Fruit fly (Drosophila melanogaster) whole organism, embryonic: ENCODE measurements around the gene CG4452.

ENCODE experiments used
- BtbVII ChIP-seq: fragments of 200-800 bp; sonication (Bioruptor generic); optimal IDR thresholded peaks from 3 replicates; lab custom pipeline; 2017; ENCODE audit warnings: missing biosample characterization, mild to moderate bottlenecking, missing genetic modification characterization
- CG10979 ChIP-seq: fragments of 200-800 bp; sonication (Bioruptor generic); optimal IDR thresholded peaks from 2 replicates; lab custom pipeline; 2018; ENCODE audit warnings: missing biosample characterization, mild to moderate bottlenecking, missing genetic modification characterization, moderate library complexity
- CG11695 ChIP-seq: fragments of 200-800 bp; sonication (Bioruptor generic); IDR thresholded peaks from 3 replicates; pipeline ENCODE4 v1.3.6; 2022; ENCODE audit warnings: missing biosample characterization, missing genetic modification characterization
- CG1233 ChIP-seq: fragments of 200-800 bp; sonication (Bioruptor generic); optimal IDR thresholded peaks from 4 replicates; lab custom pipeline; 2018; ENCODE audit warnings: missing biosample characterization, mild to moderate bottlenecking, missing genetic modification characterization
- CG12769 ChIP-seq: fragments of 200-800 bp; sonication (Bioruptor generic); optimal IDR thresholded peaks from 2 replicates; lab custom pipeline; 2019; ENCODE audit warnings: missing biosample characterization, mild to moderate bottlenecking, missing genetic modification characterization, moderate library complexity
- CG13123 ChIP-seq: fragments of 200-800 bp; sonication (Bioruptor generic); optimal IDR thresholded peaks from 2 replicates; lab custom pipeline; 2016; ENCODE audit warnings: missing biosample characterization, missing genetic modification characterization
- CG14965 ChIP-seq: fragments of 200-800 bp; sonication (Bioruptor generic); optimal IDR thresholded peaks from 2 replicates; lab custom pipeline; 2016; ENCODE audit warnings: missing biosample characterization, missing genetic modification characterization, borderline replicate concordance
- CG17802 ChIP-seq: fragments of 200-800 bp; sonication (Bioruptor generic); optimal IDR thresholded peaks from 2 replicates; lab custom pipeline; 2018; ENCODE audit warnings: missing biosample characterization, mild to moderate bottlenecking, missing genetic modification characterization, moderate library complexity
- CG1792 ChIP-seq: fragments of 200-800 bp; sonication (Bioruptor generic); optimal IDR thresholded peaks from 2 replicates; lab custom pipeline; 2016; ENCODE audit warnings: missing biosample characterization, missing genetic modification characterization
- CG2199 ChIP-seq: fragments of 200-800 bp; sonication (Bioruptor generic); IDR thresholded peaks from 3 replicates; pipeline ENCODE4 v1.3.6; 2022; ENCODE audit warnings: missing biosample characterization, missing genetic modification characterization
- CG6254 ChIP-seq: fragments of 200-800 bp; sonication (Bioruptor generic); optimal IDR thresholded peaks from 3 replicates; lab custom pipeline; 2017; ENCODE audit warnings: mild to moderate bottlenecking, missing biosample characterization, missing genetic modification reagents, missing genetic modification characterization
- CG9876 ChIP-seq: fragments of 200-800 bp; sonication (Bioruptor generic); optimal IDR thresholded peaks from 2 replicates; lab custom pipeline; 2016; ENCODE audit warnings: missing biosample characterization, missing genetic modification characterization
- CTCF ChIP-seq: fragments of 200-800 bp; sonication (Bioruptor generic); optimal IDR thresholded peaks from 2 replicates; lab custom pipeline; 2017; ENCODE audit warnings: missing biosample characterization, mild to moderate bottlenecking, missing genetic modification characterization, moderate library complexity
- Dip2 ChIP-seq: fragments of 200-800 bp; sonication (Bioruptor generic); IDR thresholded peaks from 2 replicates; pipeline ENCODE4 v1.3.6; 2022; ENCODE audit warnings: missing biosample characterization, missing genetic modification characterization
- Doc2 ChIP-seq: fragments of 200-800 bp; sonication (Bioruptor generic); IDR thresholded peaks from 2 replicates; pipeline ENCODE4 v1.3.6; 2022; ENCODE audit warnings: missing biosample characterization, missing genetic modification characterization
- ERR ChIP-seq: fragments of 200-800 bp; sonication (Bioruptor generic); optimal IDR thresholded peaks from 2 replicates; lab custom pipeline; 2016; ENCODE audit warnings: missing biosample characterization, missing genetic modification characterization
- Hey ChIP-seq: fragments of 200-800 bp; sonication (Bioruptor generic); optimal IDR thresholded peaks from 3 replicates; lab custom pipeline; 2018; ENCODE audit warnings: missing biosample characterization, mild to moderate bottlenecking, missing genetic modification characterization
- Hmr ChIP-seq: fragments of 200-800 bp; sonication (Bioruptor generic); optimal IDR thresholded peaks from 3 replicates; lab custom pipeline; 2017; ENCODE audit warnings: mild to moderate bottlenecking, missing biosample characterization, missing genetic modification reagents, missing genetic modification characterization
- MTF-1 ChIP-seq: fragments of 200-800 bp; sonication (Bioruptor generic); optimal IDR thresholded peaks from 2 replicates; lab custom pipeline; 2018; ENCODE audit warnings: missing biosample characterization, mild to moderate bottlenecking, missing genetic modification characterization, borderline replicate concordance
- Med ChIP-seq: fragments of 200-800 bp; sonication (Bioruptor generic); peaks from one replicate; lab custom pipeline; 2016; ENCODE audit warnings: missing biosample characterization, missing genetic modification characterization, mild to moderate bottlenecking, inconsistent platforms, moderate library complexity
- Mes4 ChIP-seq: fragments of 200-800 bp; sonication (Bioruptor generic); optimal IDR thresholded peaks from 2 replicates; lab custom pipeline; 2016; ENCODE audit warnings: missing biosample characterization, missing genetic modification characterization
- Pdp1 ChIP-seq, 2 experiments: fragments of 200-800 bp; sonication (Bioruptor generic); optimal IDR thresholded peaks; 3 replicates each; lab custom pipeline; 2016; ENCODE audit warnings: missing biosample characterization in 2 of 2, missing genetic modification characterization in 2 of 2, mild to moderate bottlenecking in 1 of 2, moderate library complexity in 1 of 2
- Six4 ChIP-seq: fragments of 200-800 bp; sonication (Bioruptor generic); optimal IDR thresholded peaks from 2 replicates; lab custom pipeline; 2016; ENCODE audit warnings: missing biosample characterization, missing genetic modification characterization
- Tbp ChIP-seq: fragments of >200 bp; optimal IDR thresholded peaks from 2 replicates; lab custom pipeline; 2018; ENCODE audit warnings: missing biosample characterization, missing genetic modification characterization
- Trl ChIP-seq, 3 experiments: fragments of >200 bp in 2 of 3; fragments of 200-800 bp in 1 of 3; sonication (Bioruptor generic) in 1 of 3; optimal IDR thresholded peaks; 2 replicates in 1 of 3; 3 replicates in 2 of 3; lab custom pipeline; 2016 to 2017; ENCODE audit warnings: missing biosample characterization in 1 of 3, missing genetic modification characterization in 1 of 3
- Xrp1 ChIP-seq: fragments of 200-800 bp; sonication (Bioruptor generic); IDR thresholded peaks from 2 replicates; pipeline ENCODE4 v1.3.6; 2022; ENCODE audit warnings: missing biosample characterization, missing genetic modification characterization
- ab ChIP-seq: fragments of 200-800 bp; sonication (Bioruptor generic); optimal IDR thresholded peaks from 2 replicates; lab custom pipeline; 2016; ENCODE audit warnings: missing biosample characterization, missing genetic modification characterization
- bbx ChIP-seq: fragments of 200-800 bp; sonication (Bioruptor generic); IDR thresholded peaks from 2 replicates; pipeline ENCODE4 v1.3.6; 2022; ENCODE audit warnings: missing biosample characterization, missing genetic modification characterization; ENCODE audit not compliant: partially characterized antibody
- cg ChIP-seq: fragments of 200-800 bp; sonication (Bioruptor generic); optimal IDR thresholded peaks from 3 replicates; lab custom pipeline; 2019; ENCODE audit warnings: missing biosample characterization, mild to moderate bottlenecking, missing genetic modification characterization, moderate library complexity
- chinmo ChIP-seq: fragments of 200-800 bp; sonication (Bioruptor generic); IDR thresholded peaks from 4 replicates; pipeline ENCODE4 v1.3.6; 2022; ENCODE audit warnings: missing biosample characterization, missing genetic modification characterization; ENCODE audit not compliant: partially characterized antibody
- dmrt99B ChIP-seq: fragments of 200-800 bp; sonication (Bioruptor generic); optimal IDR thresholded peaks from 2 replicates; lab custom pipeline; 2018; ENCODE audit warnings: missing biosample characterization, mild to moderate bottlenecking, missing genetic modification characterization, moderate library complexity
- emc ChIP-seq: fragments of 200-800 bp; sonication (Bioruptor generic); optimal IDR thresholded peaks from 2 replicates; lab custom pipeline; 2016; ENCODE audit warnings: missing biosample characterization, missing genetic modification characterization
- eve ChIP-seq, 2 experiments: fragments of >200 bp; optimal IDR thresholded peaks; 2 replicates each; lab custom pipeline; 2017; ENCODE audit warnings: missing biosample characterization in 2 of 2, missing genetic modification characterization in 2 of 2
- exex ChIP-seq: fragments of 200-800 bp; sonication (Bioruptor generic); optimal IDR thresholded peaks from 4 replicates; lab custom pipeline; 2018; ENCODE audit warnings: missing biosample characterization, mild to moderate bottlenecking, missing genetic modification characterization, moderate library complexity
- eyg ChIP-seq: fragments of 200-800 bp; sonication (Bioruptor generic); optimal IDR thresholded peaks from 3 replicates; lab custom pipeline; 2016; ENCODE audit warnings: missing biosample characterization, missing genetic modification characterization
- gce ChIP-seq: fragments of 200-800 bp; sonication (Bioruptor generic); IDR thresholded peaks from 3 replicates; pipeline ENCODE4 v1.3.6; 2022; ENCODE audit warnings: missing biosample characterization, missing genetic modification characterization
- grn ChIP-seq: fragments of 200-800 bp; sonication (Bioruptor generic); optimal IDR thresholded peaks from 3 replicates; lab custom pipeline; 2017; ENCODE audit warnings: missing biosample characterization, missing genetic modification characterization
- hb ChIP-seq: fragments of 200-800 bp; sonication (Bioruptor generic); IDR thresholded peaks from 3 replicates; pipeline ENCODE4 v1.3.6; 2022; ENCODE audit warnings: missing biosample characterization, missing genetic modification characterization; ENCODE audit not compliant: partially characterized antibody
- lbe ChIP-seq: fragments of 200-800 bp; sonication (Bioruptor generic); optimal IDR thresholded peaks from 2 replicates; lab custom pipeline; 2016; ENCODE audit warnings: missing biosample characterization, mild to moderate bottlenecking, missing genetic modification characterization
- mirr ChIP-seq: fragments of 200-800 bp; sonication (Bioruptor generic); optimal IDR thresholded peaks from 3 replicates; lab custom pipeline; 2018; ENCODE audit warnings: missing biosample characterization, mild to moderate bottlenecking, missing genetic modification characterization
- scrt ChIP-seq: fragments of 200-800 bp; sonication (Bioruptor generic); optimal IDR thresholded peaks from 2 replicates; lab custom pipeline; 2018; ENCODE audit warnings: missing biosample characterization, mild to moderate bottlenecking, missing genetic modification characterization, moderate library complexity
- sim ChIP-seq: fragments of 200-800 bp; sonication (Bioruptor generic); IDR thresholded peaks from 2 replicates; pipeline ENCODE4 v1.3.6; 2022; ENCODE audit warnings: missing biosample characterization, missing genetic modification characterization
- sqz ChIP-seq: fragments of 200-800 bp; sonication (Bioruptor generic); optimal IDR thresholded peaks from 3 replicates; lab custom pipeline; 2018; ENCODE audit warnings: missing biosample characterization, mild to moderate bottlenecking, missing genetic modification characterization
- ssp ChIP-seq: fragments of 200-800 bp; sonication (Bioruptor generic); IDR thresholded peaks from 2 replicates; pipeline ENCODE4 v1.3.6; 2022; ENCODE audit warnings: missing biosample characterization, missing genetic modification characterization
- sug ChIP-seq: fragments of 200-800 bp; optimal IDR thresholded peaks from 2 replicates; lab custom pipeline; 2019; ENCODE audit warnings: missing biosample characterization, mild to moderate bottlenecking, missing genetic modification characterization, moderate library complexity
- tup ChIP-seq: fragments of 200-800 bp; sonication (Bioruptor generic); optimal IDR thresholded peaks from 2 replicates; lab custom pipeline; 2016; ENCODE audit warnings: missing biosample characterization, mild to moderate bottlenecking, missing genetic modification characterization, moderate library complexity

CG4452 gene

DNA sequence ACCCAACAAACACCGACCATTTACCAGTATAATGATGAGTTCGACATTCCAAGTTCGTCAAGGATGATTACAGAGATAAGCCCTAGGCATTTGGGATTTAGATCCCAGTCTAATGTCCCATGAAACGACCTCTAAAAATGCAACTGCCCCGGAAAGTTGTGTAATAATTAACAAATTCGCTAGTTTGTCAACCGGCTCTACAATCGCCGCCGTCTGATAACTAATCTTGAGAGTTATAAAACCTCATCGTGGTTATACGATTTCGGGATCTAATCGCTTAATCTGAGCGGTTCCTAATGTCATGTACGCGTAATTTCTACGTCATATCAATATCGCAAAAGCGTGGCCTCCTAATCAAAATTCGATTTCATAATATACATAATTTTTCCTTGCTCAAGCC lies 11.6 kb upstream of the CG4452 start (continued):
- TF ChIP-seq sug (tag; lab: Kevin White, UChicago) (peak; percentile 47), grn (GFP tag; lab: Kevin White, UChicago) (peak; percentile 79), ERR (GFP tag; lab: Kevin White, UChicago) (no peak), ssp (GFP tag; lab: Robert Waterston, UW) (no peak), CG13123 (GFP tag; lab: Kevin White, UChicago) (no peak), mirr (GFP tag; lab: Kevin White, UChicago) (peak; percentile 36), Six4 (GFP tag; lab: Kevin White, UChicago) (no peak), exex (peak; percentile 98), eve (GFP tag; optimal IDR thresholded peaks at IDR 0.05; lab: Kevin White, UChicago) (no peak), CG1792 (no peak), Xrp1 (no peak), Doc2 (GFP tag; lab: Robert Waterston, UW) (no peak), sim (GFP tag; lab: Robert Waterston, UW) (no peak), CG12769 (no peak), Hey (tag; lab: Kevin White, UChicago) (peak; percentile 59), ab (GFP tag; lab: Kevin White, UChicago) (no peak), Tbp (GFP tag; lab: Kevin White, UChicago) (no peak), emc (GFP tag; lab: Kevin White, UChicago) (no peak), dmrt99B (no peak), cg (GFP tag; lab: Kevin White, UChicago) (no peak), CG1233 (GFP tag; lab: Kevin White, UChicago) (no peak), eyg (GFP tag; lab: Kevin White, UChicago) (no peak), BtbVII (GFP tag; lab: Kevin White, UChicago) (peak; percentile 46)

- TF ChIP-seq chinmo (GFP tag; lab: Robert Waterston, UW) (0 out of 4 replicates have a peak, but pooled peaks have one; percentile 32), Dip2 (GFP tag; lab: Robert Waterston, UW) (peak; percentile 51; the same call in 1 of the 2 replicates), Med (GFP tag; lab: Kevin White, UChicago) (peak; percentile 37), CG14965 (no peak), tup (no peak), Mes4 (GFP tag; lab: Kevin White, UChicago) (no peak), hb (GFP tag; lab: Robert Waterston, UW) (0 out of 3 replicates have a peak, but pooled peaks have one; percentile 14), CTCF (GFP tag; lab: Kevin White, UChicago) (peak; percentile 90), Pdp1 (GFP tag; optimal IDR thresholded peaks at IDR 0.05; lab: Kevin White, UChicago) (peak in 1 of 2 experiments; percentile 8), CG10979 (peak; percentile 30), MTF-1 (GFP tag; lab: Kevin White, UChicago) (no peak), CG2199 (0 out of 3 replicates have a peak, but pooled peaks have one; percentile 57)
Observed at dm6 chr3L:9356138-9356753, 10.9 kb upstream of the CG4452 start.

- peak in 1 of 2 experiments; percentile 25 for TF ChIP-seq Trl (optimal IDR thresholded peaks at IDR 0.05; lab: Kevin White, UChicago)
- no peak for TF ChIP-seq Trl (GFP tag; optimal IDR thresholded peaks at IDR 0.05; lab: Kevin White, UChicago)
- peak; percentile 49 for TF ChIP-seq scrt
- peak; percentile 6 for TF ChIP-seq sqz (GFP tag; lab: Kevin White, UChicago)
- TF ChIP-seq CG9876 (GFP tag; lab: Kevin White, UChicago) = no peak
- TF ChIP-seq lbe (GFP tag; lab: Kevin White, UChicago) = peak; percentile 23
- no peak for TF ChIP-seq CG17802 (tag; lab: Kevin White, UChicago)
- TF ChIP-seq CG11695 (GFP tag; lab: Robert Waterston, UW) = no peak
- no peak for TF ChIP-seq Hmr (GFP tag; lab: Kevin White, UChicago)
- TF ChIP-seq gce = no peak
- peak; percentile 3 for TF ChIP-seq CG6254 (GFP tag; lab: Kevin White, UChicago)
- TF ChIP-seq bbx (GFP tag; lab: Robert Waterston, UW) = 0 out of 2 replicates have a peak, but pooled peaks have one; percentile 19
Observed at dm6 chr3L:9357830-9358712, 9.1 kb upstream of the CG4452 start.
